Fruit fly (Drosophila melanogaster): ENCODE results near the gene CG33252.

Gene CG33252

DNA sequence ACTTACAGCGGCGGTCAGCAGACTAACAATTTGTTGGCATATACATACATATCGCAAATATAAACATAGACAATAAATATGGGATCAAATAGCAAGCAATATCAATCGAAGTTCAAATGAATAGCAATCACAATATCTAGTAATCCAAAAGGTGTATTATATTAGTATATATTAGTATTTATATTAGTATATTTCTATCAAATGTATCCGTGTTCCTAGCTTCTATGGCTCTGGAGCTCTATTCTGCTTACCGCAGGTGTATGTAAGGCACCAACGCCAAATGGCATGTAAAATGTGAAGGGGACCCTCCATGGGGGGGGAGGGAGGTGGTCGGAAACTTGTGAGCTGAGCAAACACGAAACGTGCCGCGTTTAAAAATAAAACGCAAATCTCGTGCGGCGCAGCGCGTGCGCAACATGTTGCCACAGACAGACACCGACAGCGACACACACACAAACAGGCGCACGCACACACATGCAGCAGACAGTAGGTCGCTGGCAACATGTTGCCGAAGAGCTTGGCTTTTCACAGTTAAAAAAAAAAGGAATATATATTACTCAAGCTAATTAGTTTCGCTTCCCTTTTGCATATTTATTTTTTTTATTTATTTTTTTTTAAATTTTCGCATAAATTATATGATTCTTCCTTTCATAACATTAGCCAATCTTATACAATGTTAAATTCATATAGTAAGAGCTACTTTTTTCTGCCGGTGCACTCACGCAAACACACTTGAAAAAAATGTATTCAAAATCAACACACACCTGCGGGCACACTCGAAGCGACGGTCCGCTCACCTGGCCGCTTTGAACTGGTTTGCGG, 33.7 kb upstream of the CG33252 start (continued):
- TF ChIP-seq CG14860 (GFP tag; IDR thresholded peaks at IDR 0.05; ENCODE audit: partially characterized antibody) (no peak), sima (GFP tag; optimal IDR thresholded peaks at IDR 0.05) (no peak), CG7357 (GFP tag; IDR thresholded peaks at IDR 0.05) (0 out of 3 replicates have a peak, but pooled peaks have one; percentile 27), CG13424 (tag; optimal IDR thresholded peaks at IDR 0.05) (peak; percentile 76), peb (GFP tag; IDR thresholded peaks at IDR 0.05) (peak; percentile 55), ab (GFP tag; optimal IDR thresholded peaks at IDR 0.05) (no peak), CG11247 (GFP tag; IDR thresholded peaks at IDR 0.05) (peak; percentile 47), CG7786 (GFP tag; optimal IDR thresholded peaks at IDR 0.05) (peak; percentile 13), CG12236 (GFP tag; optimal IDR thresholded peaks at IDR 0.05) (no peak), pita (GFP tag; optimal IDR thresholded peaks at IDR 0.05) (no peak), Taf1 (GFP tag; IDR thresholded peaks at IDR 0.05) (peak; percentile 9; the same call in 1 of the 2 replicates), CG1792 (GFP tag; optimal IDR thresholded peaks at IDR 0.05) (no peak), CG17385 (GFP tag; optimal IDR thresholded peaks at IDR 0.05) (peak; percentile 50), C15 (GFP tag; IDR thresholded peaks at IDR 0.05) (no peak), tgo (GFP tag; IDR thresholded peaks at IDR 0.05) (peak; percentile 74), Ravus (GFP tag; IDR thresholded peaks at IDR 0.05) (no peak; the same call in 1 of the 2 replicates), CG11456 (GFP tag; IDR thresholded peaks at IDR 0.05) (peak; percentile 75; the same call in 2 of the 3 replicates), TFAM (GFP tag; optimal IDR thresholded peaks at IDR 0.05) (no peak), cad (GFP tag; optimal IDR thresholded peaks at IDR 0.05) (no peak), sisA (GFP tag; IDR thresholded peaks at IDR 0.05) (peak; percentile 71), crol (GFP tag; IDR thresholded peaks at IDR 0.05) (peak; percentile 83), CG30020 (tag; optimal IDR thresholded peaks at IDR 0.05) (no peak), HLHmδ (GFP tag; optimal IDR thresholded peaks at IDR 0.05) (no peak), grn (GFP tag; optimal IDR thresholded peaks at IDR 0.05) (no peak), z (GFP tag; IDR thresholded peaks at IDR 0.05) (no peak), row (GFP tag; IDR thresholded peaks at IDR 0.05) (peak; percentile 75), dimm (GFP tag; IDR thresholded peaks at IDR 0.05) (no peak), ssp (GFP tag; IDR thresholded peaks at IDR 0.05) (peak; percentile 51), lab (GFP tag; optimal IDR thresholded peaks at IDR 0.05) (peak; percentile 75), Hr51 (GFP tag; optimal IDR thresholded peaks at IDR 0.05) (peak in 1 of 2 experiments; percentile 72), crp (GFP tag; optimal IDR thresholded peaks at IDR 0.05) (no peak), chinmo (GFP tag; IDR thresholded peaks at IDR 0.05; ENCODE audit: partially characterized antibody) (peak; percentile 42; the same call in 1 of the 4 replicates), CG1603 (tag; optimal IDR thresholded peaks at IDR 0.05) (peak; percentile 2), Oaz (GFP tag; IDR thresholded peaks at IDR 0.05) (peak; percentile 55; the same call in 1 of the 2 replicates), H2.0 (GFP tag; IDR thresholded peaks at IDR 0.05) (peak; percentile 57), vnd (GFP tag; IDR thresholded peaks at IDR 0.05; ENCODE audit: partially characterized antibody) (no peak), gcm2 (GFP tag; optimal IDR thresholded peaks at IDR 0.05) (no peak), CG10366 (GFP tag; IDR thresholded peaks at IDR 0.05) (peak; percentile 63), tna (GFP tag; IDR thresholded peaks at IDR 0.05; ENCODE audit: partially characterized antibody) (no peak), Adf1 (GFP tag; IDR thresholded peaks at IDR 0.05) (no peak), CG12769 (tag; optimal IDR thresholded peaks at IDR 0.05) (peak; percentile 74), wdn (GFP tag; IDR thresholded peaks at IDR 0.05) (peak; percentile 49; the same call in 1 of the 2 replicates), Stat92E (GFP tag; optimal IDR thresholded peaks at IDR 0.05) (no peak), CG32532 (GFP tag; IDR thresholded peaks at IDR 0.05) (peak; percentile 78), CG15601 (tag; optimal IDR thresholded peaks at IDR 0.05) (peak; percentile 55), Rfx (GFP tag; IDR thresholded peaks at IDR 0.05) (peak; percentile 77), Hr3 (GFP tag; optimal IDR thresholded peaks at IDR 0.05) (peak; percentile 65), wor (GFP tag; IDR thresholded peaks at IDR 0.05) (peak; percentile 65; the same call in 1 of the 2 replicates), CG3838 (GFP tag; optimal IDR thresholded peaks at IDR 0.05) (no peak)

Data from whole organism, embryonic.